Worm (Caenorhabditis elegans) whole organism, young adult: ENCODE data around the gene idpp-1.

ENCODE experiments used
- B0019.2 ChIP-seq: fragments of 200-800 bp; sonication (Bioruptor generic); conservative IDR thresholded peaks from 2 replicates; pipeline ENCODE4 v1.3.6; 2022; ENCODE audit warnings: missing genetic modification reagents, missing genetic modification characterization, missing compliant biosample characterization
- B0261.1 ChIP-seq: sonication (generic microtip); optimal IDR thresholded peaks from 2 replicates; lab custom pipeline; 2016; ENCODE audit warnings: mild to moderate bottlenecking, missing genetic modification characterization, moderate library complexity, missing compliant biosample characterization
- B0336.3 ChIP-seq: fragments of 200-800 bp; sonication (Bioruptor generic); IDR thresholded peaks from 2 replicates; pipeline ENCODE4 v1.3.6; 2022; ENCODE audit warnings: missing genetic modification characterization, missing compliant biosample characterization
- C17E4.6 ChIP-seq: fragments of 200-800 bp; sonication (Bioruptor generic); IDR thresholded peaks from 2 replicates; pipeline ENCODE4 v1.3.6; 2022; ENCODE audit warnings: missing genetic modification reagents, missing genetic modification characterization, missing compliant biosample characterization
- D2030.7 ChIP-seq: fragments of 200-800 bp; sonication (Bioruptor generic); IDR thresholded peaks from 2 replicates; pipeline ENCODE4 v1.3.6; 2022; ENCODE audit warnings: missing genetic modification reagents, missing genetic modification characterization, missing compliant biosample characterization
- F22D6.2 ChIP-seq: sonication (generic microtip); optimal IDR thresholded peaks from 2 replicates; lab custom pipeline; 2016; ENCODE audit warnings: mild to moderate bottlenecking, missing genetic modification characterization, missing compliant biosample characterization
- F33H1.4 ChIP-seq: fragments of 200-800 bp; sonication (Bioruptor generic); IDR thresholded peaks from 2 replicates; pipeline ENCODE4 v1.3.6; 2022; ENCODE audit warnings: missing genetic modification reagents, missing genetic modification characterization, missing compliant biosample characterization
- F39B2.1 ChIP-seq: fragments of 200-800 bp; sonication (Bioruptor generic); IDR thresholded peaks from 2 replicates; pipeline ENCODE4 v1.3.6; 2022; ENCODE audit warnings: missing genetic modification reagents, missing genetic modification characterization, missing compliant biosample characterization
- F49E8.2 ChIP-seq: sonication (generic microtip); optimal IDR thresholded peaks from 3 replicates; lab custom pipeline; 2017; ENCODE audit warnings: missing genetic modification characterization, mild to moderate bottlenecking, missing compliant biosample characterization, antibody characterized with exemption, moderate library complexity; ENCODE audit not compliant: insufficient read depth
- F57C9.4 ChIP-seq: sonication (generic microtip); optimal IDR thresholded peaks from 2 replicates; lab custom pipeline; 2017; ENCODE audit warnings: mild to moderate bottlenecking, missing genetic modification characterization, missing compliant biosample characterization
- Y56A3A.18 ChIP-seq: fragments of 200-800 bp; sonication (Bioruptor generic); IDR thresholded peaks from 2 replicates; pipeline ENCODE4 v1.3.6; 2022; ENCODE audit warnings: missing genetic modification reagents, missing genetic modification characterization, missing compliant biosample characterization
- ZK185.1 ChIP-seq: sonication (generic microtip); optimal IDR thresholded peaks from 2 replicates; lab custom pipeline; 2016; ENCODE audit warnings: mild to moderate bottlenecking, missing genetic modification characterization, missing compliant biosample characterization; ENCODE audit not compliant: poor library complexity, severe bottlenecking
- aptf-2 ChIP-seq: fragments of 200-800 bp; sonication (Bioruptor generic); conservative IDR thresholded peaks from 2 replicates; pipeline ENCODE4 v1.3.6; 2022; ENCODE audit warnings: missing genetic modification reagents, missing genetic modification characterization, missing compliant biosample characterization
- attf-6 ChIP-seq: fragments of 200-800 bp; sonication (Bioruptor generic); IDR thresholded peaks from 2 replicates; pipeline ENCODE4 v1.3.6; 2022; ENCODE audit warnings: missing genetic modification reagents, missing genetic modification characterization, missing compliant biosample characterization
- cebp-2 ChIP-seq: fragments of 200-800 bp; sonication (Bioruptor generic); IDR thresholded peaks from 2 replicates; pipeline ENCODE4 v1.3.6; 2022; ENCODE audit warnings: missing genetic modification characterization, missing compliant biosample characterization
- ceh-79 ChIP-seq: sonication (generic microtip); optimal IDR thresholded peaks from 2 replicates; lab custom pipeline; 2017; ENCODE audit warnings: mild to moderate bottlenecking, missing genetic modification characterization, missing compliant biosample characterization
- dox-1 ChIP-seq: fragments of 200-800 bp; sonication (Bioruptor generic); IDR thresholded peaks from 2 replicates; pipeline ENCODE4 v1.3.6; 2022; ENCODE audit warnings: missing genetic modification reagents, missing genetic modification characterization, missing compliant biosample characterization
- dpl-1 ChIP-seq: fragments of 150-350 bp; optimal IDR thresholded peaks from 2 replicates; lab custom pipeline; 2014; ENCODE audit warnings: missing biosample characterization, missing genetic modification reagents, missing genetic modification characterization
- efl-1 ChIP-seq: fragments of 150-350 bp; optimal IDR thresholded peaks from 2 replicates; lab custom pipeline; 2014; ENCODE audit warnings: missing biosample characterization, missing genetic modification reagents, missing genetic modification characterization
- hlh-26 ChIP-seq: fragments of 200-800 bp; sonication (Bioruptor generic); conservative IDR thresholded peaks from 2 replicates; pipeline ENCODE4 v1.3.6; 2022; ENCODE audit warnings: missing genetic modification reagents, missing genetic modification characterization, missing compliant biosample characterization
- hsf-1 ChIP-seq: fragments of 200-800 bp; sonication (Bioruptor generic); IDR thresholded peaks from 2 replicates; pipeline ENCODE4 v1.3.6; 2022; ENCODE audit warnings: missing genetic modification reagents, missing genetic modification characterization, missing compliant biosample characterization
- lag-1 ChIP-seq: fragments of 200-800 bp; sonication (Bioruptor generic); IDR thresholded peaks from 2 replicates; pipeline ENCODE4 v1.3.6; 2022; ENCODE audit warnings: missing genetic modification reagents, missing genetic modification characterization, missing compliant biosample characterization
- let-526 ChIP-seq: fragments of 200-800 bp; sonication (Bioruptor generic); IDR thresholded peaks from 2 replicates; pipeline ENCODE4 v1.3.6; 2022; ENCODE audit warnings: missing genetic modification reagents, missing genetic modification characterization, missing compliant biosample characterization
- let-607 ChIP-seq, 2 experiments: fragments of 200-800 bp in 1 of 2; sonication (Bioruptor generic) in 1 of 2; sonication (generic microtip) in 1 of 2; optimal IDR thresholded peaks; 2 replicates each; lab custom pipeline; 2016 to 2018; ENCODE audit warnings: mild to moderate bottlenecking in 2 of 2, missing compliant biosample characterization in 2 of 2, missing genetic modification characterization in 2 of 2, moderate library complexity in 2 of 2, missing genotype in 1 of 2
- lin-26 ChIP-seq: fragments of 200-800 bp; sonication (Bioruptor generic); IDR thresholded peaks from 2 replicates; pipeline ENCODE4 v1.3.6; 2022; ENCODE audit warnings: missing genetic modification reagents, missing genetic modification characterization, missing compliant biosample characterization
- lin-35 ChIP-seq, 3 experiments: fragments of 150-350 bp in 2 of 3; sonication (generic microtip) in 1 of 3; optimal IDR thresholded peaks; 2 replicates each; lab custom pipeline; 2014 to 2018; ENCODE audit warnings: missing biosample characterization in 3 of 3, missing genetic modification characterization in 3 of 3, missing genetic modification reagents in 3 of 3
- lin-54 ChIP-seq: fragments of 200-800 bp; sonication (Bioruptor generic); optimal IDR thresholded peaks from 2 replicates; lab custom pipeline; 2018; ENCODE audit warnings: mild to moderate bottlenecking, missing genetic modification characterization, missing compliant biosample characterization
- lsy-27 ChIP-seq: sonication (generic microtip); optimal IDR thresholded peaks from 2 replicates; lab custom pipeline; 2017; ENCODE audit warnings: missing genetic modification characterization, mild to moderate bottlenecking, missing compliant biosample characterization, antibody characterized with exemption, missing genotype, borderline replicate concordance; ENCODE audit not compliant: insufficient read depth
- madf-3 ChIP-seq: fragments of 200-800 bp; sonication (Bioruptor generic); IDR thresholded peaks from 2 replicates; pipeline ENCODE4 v1.3.6; 2022; ENCODE audit warnings: missing genetic modification reagents, missing genetic modification characterization, missing compliant biosample characterization
- madf-8 ChIP-seq: fragments of 200-800 bp; sonication (Bioruptor generic); conservative IDR thresholded peaks from 2 replicates; pipeline ENCODE4 v1.3.6; 2022; ENCODE audit warnings: missing genetic modification reagents, missing genetic modification characterization, missing compliant biosample characterization
- mcd-1 ChIP-seq: fragments of 200-800 bp; sonication (Bioruptor generic); IDR thresholded peaks from 2 replicates; pipeline ENCODE4 v1.3.6; 2022; ENCODE audit warnings: missing genetic modification reagents, missing genetic modification characterization, missing compliant biosample characterization
- mel-28 ChIP-seq: sonication (generic microtip); optimal IDR thresholded peaks from 2 replicates; lab custom pipeline; 2016; ENCODE audit warnings: borderline replicate concordance, mild to moderate bottlenecking, missing genetic modification characterization, missing compliant biosample characterization
- mxl-1 ChIP-seq: sonication (generic microtip); optimal IDR thresholded peaks from 2 replicates; lab custom pipeline; 2016; ENCODE audit warnings: missing genetic modification characterization, missing compliant biosample characterization
- nfya-2 ChIP-seq: fragments of 200-800 bp; sonication (Bioruptor generic); IDR thresholded peaks from 2 replicates; pipeline ENCODE4 v1.3.6; 2022; ENCODE audit warnings: missing genetic modification reagents, missing genetic modification characterization, missing compliant biosample characterization
- nfyb-1 ChIP-seq: fragments of 200-800 bp; sonication (Bioruptor generic); IDR thresholded peaks from 2 replicates; pipeline ENCODE4 v1.3.6; 2022; ENCODE audit warnings: missing genetic modification reagents, missing genetic modification characterization, missing compliant biosample characterization
- nhr-80 ChIP-seq: sonication (generic microtip); optimal IDR thresholded peaks from 2 replicates; lab custom pipeline; 2016; ENCODE audit warnings: missing genetic modification characterization, missing compliant biosample characterization
- nhr-90 ChIP-seq: sonication (generic microtip); optimal IDR thresholded peaks from 2 replicates; lab custom pipeline; 2016; ENCODE audit warnings: missing genotype, mild to moderate bottlenecking, missing genetic modification characterization, missing compliant biosample characterization
- rpc-1 ChIP-seq, 2 experiments: fragments of 150-350 bp in 1 of 2; sonication (generic microtip) in 1 of 2; optimal IDR thresholded peaks; 2 replicates each; lab custom pipeline; 2014 to 2018; ENCODE audit warnings: missing biosample characterization in 1 of 2, missing genetic modification characterization in 1 of 2, missing genetic modification reagents in 1 of 2, missing genotype in 1 of 2
- sdz-38 ChIP-seq: sonication (generic microtip); optimal IDR thresholded peaks from 2 replicates; lab custom pipeline; 2016; ENCODE audit warnings: missing genotype, missing genetic modification characterization, missing compliant biosample characterization
- snpc-1.1 ChIP-seq: sonication (generic microtip); optimal IDR thresholded peaks from 2 replicates; lab custom pipeline; 2017; ENCODE audit warnings: missing genetic modification characterization, mild to moderate bottlenecking, missing compliant biosample characterization, antibody characterized with exemption, moderate library complexity, missing genotype, missing genetic modification reagents; ENCODE audit not compliant: insufficient read depth
- snpc-1.3 ChIP-seq: sonication (generic microtip); optimal IDR thresholded peaks from 2 replicates; lab custom pipeline; 2017; ENCODE audit warnings: missing genetic modification characterization, mild to moderate bottlenecking, missing compliant biosample characterization, antibody characterized with exemption, moderate library complexity, missing genotype, missing genetic modification reagents; ENCODE audit not compliant: insufficient read depth
- sptf-2 ChIP-seq: fragments of 200-800 bp; sonication (Bioruptor generic); optimal IDR thresholded peaks from 2 replicates; lab custom pipeline; 2018; ENCODE audit warnings: mild to moderate bottlenecking, missing genetic modification characterization, missing compliant biosample characterization
- tbp1 ChIP-seq: fragments of 200-800 bp; sonication (Bioruptor generic); optimal IDR thresholded peaks from 2 replicates; lab custom pipeline; 2018; ENCODE audit warnings: mild to moderate bottlenecking, missing genetic modification characterization, missing compliant biosample characterization
- unc-130 ChIP-seq: sonication (generic microtip); optimal IDR thresholded peaks from 2 replicates; lab custom pipeline; 2016; ENCODE audit warnings: missing genetic modification reagents, missing genetic modification characterization, missing compliant biosample characterization
- xnd-1 ChIP-seq: sonication (generic microtip); optimal IDR thresholded peaks from 2 replicates; lab custom pipeline; 2016; ENCODE audit warnings: missing genotype, missing genetic modification reagents, missing genetic modification characterization, missing compliant biosample characterization
- ztf-18 ChIP-seq: sonication (generic microtip); optimal IDR thresholded peaks from 2 replicates; lab custom pipeline; 2016; ENCODE audit warnings: missing genotype, mild to moderate bottlenecking, missing genetic modification characterization, missing compliant biosample characterization
- ztf-26 ChIP-seq: sonication (generic microtip); optimal IDR thresholded peaks from 2 replicates; lab custom pipeline; 2017; ENCODE audit warnings: missing genetic modification characterization, missing compliant biosample characterization

Gene idpp-1

DNA sequence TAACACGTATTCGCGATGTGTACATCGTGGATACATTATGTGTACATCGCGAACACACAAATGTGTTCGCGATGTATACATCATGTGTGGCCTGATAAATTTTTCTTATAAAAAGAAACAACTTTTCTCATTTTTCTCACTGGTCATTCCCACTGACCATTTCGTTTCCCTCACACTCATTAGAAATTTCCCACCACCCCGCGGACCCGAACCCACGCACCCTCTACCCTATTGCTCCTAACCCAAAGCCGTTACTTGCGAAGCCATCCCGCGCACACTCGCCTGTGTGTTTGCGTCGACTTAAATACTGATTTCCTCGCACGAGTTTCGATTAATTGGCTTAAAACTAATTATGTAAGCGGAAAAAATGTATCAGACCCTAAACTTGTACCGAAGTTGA lies 41.7 kb upstream of the idpp-1 start (continued):
- TF ChIP-seq B0261.1 (tag; lab: Kevin White, UChicago) (peak; percentile 64), ztf-18 (tag; lab: Kevin White, UChicago) (peak; percentile 78), sdz-38 (tag; lab: Kevin White, UChicago) (no peak), madf-8 (GFP tag; lab: Robert Waterston, UW) (0 out of 2 replicates have a peak, but pooled peaks have one; percentile 10), ceh-79 (tag; lab: Kevin White, UChicago) (peak; percentile 37), lin-35 (GFP tag; optimal IDR thresholded peaks at IDR 0.05; lab: Kevin White, UChicago) (no peak), hsf-1 (GFP tag; lab: Robert Waterston, UW) (no peak; the same call in 1 of the 2 replicates), xnd-1 (tag; lab: Kevin White, UChicago) (no peak), lin-54 (GFP tag; lab: Kevin White, UChicago) (peak; percentile 49), F22D6.2 (tag; lab: Kevin White, UChicago) (no peak), cebp-2 (GFP tag; lab: Robert Waterston, UW) (no peak), lsy-27 (tag; lab: Kevin White, UChicago) (no peak), nfyb-1 (GFP tag; lab: Robert Waterston, UW) (no peak), tbp1 (GFP tag; lab: Kevin White, UChicago) (peak; percentile 83), rpc-1 (optimal IDR thresholded peaks at IDR 0.05; lab: Kevin White, UChicago) (peak; percentile 73), rpc-1 (tag; optimal IDR thresholded peaks at IDR 0.05; lab: Kevin White, UChicago) (peak; percentile 92), dpl-1 (GFP tag; lab: Kevin White, UChicago) (no peak), F57C9.4 (tag; lab: Kevin White, UChicago) (no peak), Y56A3A.18 (0 out of 2 replicates have a peak, but pooled peaks have one; percentile 43), ztf-26 (tag; lab: Kevin White, UChicago) (peak; percentile 20), dox-1 (peak; percentile 66), efl-1 (GFP tag; lab: Kevin White, UChicago) (no peak), snpc-1.1 (tag; lab: Kevin White, UChicago) (no peak), B0336.3 (GFP tag; lab: Robert Waterston, UW) (0 out of 2 replicates have a peak, but pooled peaks have one; percentile 51), snpc-1.3 (tag; lab: Kevin White, UChicago) (peak; percentile 30), ZK185.1 (tag; lab: Kevin White, UChicago) (no peak), nfya-2 (GFP tag; lab: Robert Waterston, UW) (no peak), hlh-26 (GFP tag; lab: Robert Waterston, UW) (no peak), attf-6 (GFP tag; lab: Robert Waterston, UW) (0 out of 2 replicates have a peak, but pooled peaks have one; percentile 16), lag-1 (GFP tag; lab: Robert Waterston, UW) (no peak), F49E8.2 (peak; percentile 62), mcd-1 (GFP tag; lab: Robert Waterston, UW) (peak; percentile 35; the same call in 1 of the 2 replicates), F33H1.4 (GFP tag; lab: Robert Waterston, UW) (peak; percentile 28; the same call in 1 of the 2 replicates), let-607 (tag; optimal IDR thresholded peaks at IDR 0.05; lab: Kevin White, UChicago) (peak in 1 of 2 experiments; percentile 28), nhr-80 (tag; lab: Kevin White, UChicago) (peak; percentile 54), sptf-2 (GFP tag; lab: Kevin White, UChicago) (no peak), C17E4.6 (GFP tag; lab: Robert Waterston, UW) (no peak), aptf-2 (GFP tag; lab: Robert Waterston, UW) (no peak), unc-130 (peak; percentile 27), mxl-1 (peak; percentile 59), lin-26 (GFP tag; lab: Robert Waterston, UW) (peak; percentile 95), nhr-90 (tag; lab: Kevin White, UChicago) (peak; percentile 81), F39B2.1 (0 out of 2 replicates have a peak, but pooled peaks have one; percentile 59), let-526 (GFP tag; lab: Robert Waterston, UW) (no peak), D2030.7 (peak; percentile 81), mel-28 (no peak), B0019.2 (no peak), madf-3 (peak; percentile 80)
